Fruit fly (Drosophila melanogaster) whole organism, embryonic: ENCODE data around the gene Unc-115a.

Source experiments
- Blimp-1 ChIP-seq: fragments of 200-800 bp; sonication (Bioruptor generic); optimal IDR thresholded peaks from 3 replicates; lab custom pipeline; 2018; ENCODE audit warnings: missing biosample characterization, missing genetic modification characterization, mild to moderate bottlenecking, moderate library complexity, missing genetic modification reagents
- CG31388 ChIP-seq: fragments of 200-800 bp; sonication (Bioruptor generic); optimal IDR thresholded peaks from 2 replicates; lab custom pipeline; 2016; ENCODE audit warnings: missing biosample characterization, missing genetic modification characterization
- CG32772 ChIP-seq: fragments of 200-800 bp; sonication (Bioruptor generic); IDR thresholded peaks from 2 replicates; pipeline ENCODE4 v1.3.6; 2022; ENCODE audit warnings: missing biosample characterization, missing genetic modification characterization
- CG43689 ChIP-seq: fragments of 200-800 bp; sonication (Bioruptor generic); IDR thresholded peaks from 2 replicates; pipeline ENCODE4 v1.3.6; 2022; ENCODE audit warnings: missing biosample characterization, missing genetic modification characterization
- CG4854 ChIP-seq: fragments of 200-800 bp; sonication (Bioruptor generic); optimal IDR thresholded peaks from 2 replicates; lab custom pipeline; 2016; ENCODE audit warnings: missing biosample characterization, missing genetic modification characterization, inconsistent platforms
- bcd ChIP-seq: fragments of 200-800 bp; sonication (Bioruptor generic); optimal IDR thresholded peaks from 2 replicates; lab custom pipeline; 2017; ENCODE audit warnings: missing biosample characterization, mild to moderate bottlenecking, missing genetic modification characterization

- no peak for TF ChIP-seq CG43689 (GFP tag; lab: Robert Waterston, UW)
- TF ChIP-seq CG32772 (GFP tag; lab: Robert Waterston, UW) = no peak
- TF ChIP-seq CG4854 (GFP tag; lab: Kevin White, UChicago) = no peak
- no peak for TF ChIP-seq CG31388 (GFP tag; lab: Kevin White, UChicago)
- no peak for TF ChIP-seq bcd (GFP tag; lab: Kevin White, UChicago)
- TF ChIP-seq Blimp-1 (GFP tag; lab: Kevin White, UChicago) = no peak
These were observed 20.1 kb upstream of the Unc-115a start, which contains the start of gene hyd for dm6 chr3R:9725121-9725956.
